Worm (Caenorhabditis elegans) whole organism, L3 larva: Measurements from ENCODE around the gene R07E5.4.

ENCODE experiments used
- R02D3.7 ChIP-seq: fragments of 150-350 bp; optimal IDR thresholded peaks from 2 replicates; lab custom pipeline; 2014; ENCODE audit warnings: missing biosample characterization, missing genetic modification characterization
- ZK546.5 ChIP-seq: sonication (generic microtip); optimal IDR thresholded peaks from 2 replicates; lab custom pipeline; 2017; ENCODE audit warnings: missing biosample characterization, missing genetic modification characterization
- aly-2 ChIP-seq: fragments of 150-350 bp; optimal IDR thresholded peaks from 2 replicates; lab custom pipeline; 2014; ENCODE audit warnings: missing biosample characterization, missing genetic modification characterization
- ama-1 ChIP-seq: fragments of 150-350 bp; optimal IDR thresholded peaks from 2 replicates; lab custom pipeline; 2018
- ceh-16 ChIP-seq: sonication (generic microtip); optimal IDR thresholded peaks from 2 replicates; lab custom pipeline; 2017; ENCODE audit warnings: missing biosample characterization, missing genetic modification characterization
- ceh-28 ChIP-seq: fragments of 150-350 bp; optimal IDR thresholded peaks from 2 replicates; lab custom pipeline; 2014; ENCODE audit warnings: missing biosample characterization, missing genetic modification reagents, missing genetic modification characterization
- ceh-82 ChIP-seq: fragments of 150-350 bp; optimal IDR thresholded peaks from 2 replicates; lab custom pipeline; 2014; ENCODE audit warnings: missing biosample characterization, missing genetic modification characterization
- ceh-9 ChIP-seq: sonication (generic microtip); optimal IDR thresholded peaks from 2 replicates; lab custom pipeline; 2018; ENCODE audit warnings: missing biosample characterization, missing genetic modification characterization
- daf-12 ChIP-seq: fragments of 150-350 bp; optimal IDR thresholded peaks from 2 replicates; lab custom pipeline; 2014; ENCODE audit warnings: missing biosample characterization, missing genetic modification reagents, missing genetic modification characterization
- egl-27 ChIP-seq: sonication (generic microtip); optimal IDR thresholded peaks from 4 replicates; lab custom pipeline; 2017; ENCODE audit warnings: missing biosample characterization, missing genetic modification reagents, missing genetic modification characterization
- egl-5 ChIP-seq: fragments of 150-350 bp; optimal IDR thresholded peaks from 2 replicates; lab custom pipeline; 2017; ENCODE audit warnings: missing biosample characterization, missing genetic modification reagents, missing genetic modification characterization, inconsistent platforms
- elt-1 ChIP-seq: fragments of 150-350 bp; optimal IDR thresholded peaks from 2 replicates; lab custom pipeline; 2014; ENCODE audit warnings: missing biosample characterization, missing genetic modification characterization
- elt-2 ChIP-seq: sonication (generic microtip); optimal IDR thresholded peaks from 2 replicates; lab custom pipeline; 2016; ENCODE audit warnings: missing genetic modification reagents, mild to moderate bottlenecking, missing genetic modification characterization, missing compliant biosample characterization
- elt-3 ChIP-seq, 3 experiments: fragments of 150-350 bp in 1 of 3; sonication (generic microtip) in 2 of 3; optimal IDR thresholded peaks; 2 replicates in 2 of 3; 4 replicates in 1 of 3; lab custom pipeline; 2014 to 2017; ENCODE audit warnings: missing biosample characterization in 3 of 3, missing genetic modification characterization in 3 of 3
- eor-1 ChIP-seq, 2 experiments: fragments of 150-350 bp; optimal IDR thresholded peaks; 2 replicates each; lab custom pipeline; 2014 to 2018; ENCODE audit warnings: missing biosample characterization in 2 of 2, missing genetic modification characterization in 2 of 2
- fkh-10 ChIP-seq: sonication (generic microtip); optimal IDR thresholded peaks from 2 replicates; lab custom pipeline; 2017; ENCODE audit warnings: missing biosample characterization, missing genetic modification reagents, missing genetic modification characterization
- fkh-2 ChIP-seq: fragments of 150-350 bp; optimal IDR thresholded peaks from 2 replicates; lab custom pipeline; 2014; ENCODE audit warnings: missing biosample characterization, missing genetic modification reagents, missing genetic modification characterization
- fos-1 ChIP-seq: fragments of 150-350 bp; optimal IDR thresholded peaks from 2 replicates; lab custom pipeline; 2014; ENCODE audit warnings: missing biosample characterization, missing genetic modification characterization
- hmg-11 ChIP-seq: sonication (generic microtip); optimal IDR thresholded peaks from 2 replicates; lab custom pipeline; 2016; ENCODE audit warnings: missing genetic modification characterization, missing compliant biosample characterization
- jun-1 ChIP-seq: fragments of 150-350 bp; optimal IDR thresholded peaks from 2 replicates; lab custom pipeline; 2014; ENCODE audit warnings: missing biosample characterization, missing genetic modification reagents, missing genetic modification characterization
- lin-15B ChIP-seq: fragments of 150-350 bp; optimal IDR thresholded peaks from 2 replicates; lab custom pipeline; 2014; ENCODE audit warnings: missing biosample characterization, missing genetic modification characterization
- lin-39 ChIP-seq: fragments of 150-350 bp; optimal IDR thresholded peaks from 2 replicates; lab custom pipeline; 2018; ENCODE audit warnings: missing biosample characterization, missing genetic modification reagents, missing genetic modification characterization
- lsy-12 ChIP-seq: sonication (generic microtip); optimal IDR thresholded peaks from 2 replicates; lab custom pipeline; 2016; ENCODE audit warnings: mild to moderate bottlenecking, missing genetic modification characterization, missing compliant biosample characterization
- mdl-1 ChIP-seq: fragments of 150-350 bp; optimal IDR thresholded peaks from 2 replicates; lab custom pipeline; 2014; ENCODE audit warnings: missing biosample characterization, missing genetic modification characterization
- mml-1 ChIP-seq: fragments of 150-350 bp; sonication (generic microtip); optimal IDR thresholded peaks from 3 replicates; lab custom pipeline; 2014; ENCODE audit warnings: missing biosample characterization, missing genetic modification characterization
- nfya-1 ChIP-seq: sonication (generic microtip); optimal IDR thresholded peaks from 2 replicates; lab custom pipeline; 2017; ENCODE audit warnings: missing genetic modification characterization, mild to moderate bottlenecking, missing compliant biosample characterization, antibody characterized with exemption, moderate library complexity; ENCODE audit not compliant: insufficient read depth
- nhr-11 ChIP-seq: fragments of 150-350 bp; optimal IDR thresholded peaks from 2 replicates; lab custom pipeline; 2014; ENCODE audit warnings: missing biosample characterization, missing genetic modification characterization
- nhr-12 ChIP-seq: fragments of 150-350 bp; optimal IDR thresholded peaks from 2 replicates; lab custom pipeline; 2014; ENCODE audit warnings: missing biosample characterization, missing genetic modification characterization
- nhr-23 ChIP-seq: fragments of 150-350 bp; optimal IDR thresholded peaks from 2 replicates; lab custom pipeline; 2014; ENCODE audit warnings: missing biosample characterization, missing genetic modification reagents, missing genetic modification characterization
- nhr-237 ChIP-seq: fragments of 150-350 bp; optimal IDR thresholded peaks from 2 replicates; lab custom pipeline; 2014; ENCODE audit warnings: missing biosample characterization, missing genetic modification characterization
- nhr-25 ChIP-seq: sonication (generic microtip); optimal IDR thresholded peaks from 2 replicates; lab custom pipeline; 2017; ENCODE audit warnings: missing biosample characterization, missing genetic modification characterization
- nhr-28 ChIP-seq: fragments of 150-350 bp; optimal IDR thresholded peaks from 2 replicates; lab custom pipeline; 2014; ENCODE audit warnings: missing biosample characterization, missing genetic modification characterization
- nhr-43 ChIP-seq: sonication (generic microtip); optimal IDR thresholded peaks from 2 replicates; lab custom pipeline; 2016; ENCODE audit warnings: mild to moderate bottlenecking, missing genetic modification characterization, missing compliant biosample characterization; ENCODE audit not compliant: poor library complexity, severe bottlenecking
- nhr-67 ChIP-seq: fragments of 150-350 bp; optimal IDR thresholded peaks from 2 replicates; lab custom pipeline; 2014; ENCODE audit warnings: missing biosample characterization, missing genetic modification characterization
- nhr-76 ChIP-seq: fragments of 150-350 bp; sonication (generic microtip); optimal IDR thresholded peaks from 5 replicates; lab custom pipeline; 2014; ENCODE audit warnings: missing biosample characterization, missing genetic modification characterization
- nhr-77 ChIP-seq: fragments of 150-350 bp; optimal IDR thresholded peaks from 2 replicates; lab custom pipeline; 2014; ENCODE audit warnings: missing biosample characterization, missing genetic modification characterization
- pha-4 ChIP-seq: fragments of 150-350 bp; optimal IDR thresholded peaks from 2 replicates; lab custom pipeline; 2014; ENCODE audit warnings: missing biosample characterization, missing genetic modification reagents, missing genetic modification characterization
- pqm-1 ChIP-seq: fragments of 150-350 bp; optimal IDR thresholded peaks from 2 replicates; lab custom pipeline; 2017; ENCODE audit warnings: missing biosample characterization, missing genetic modification characterization, inconsistent platforms
- sea-2 ChIP-seq: fragments of 150-350 bp; sonication (generic microtip); optimal IDR thresholded peaks from 4 replicates; lab custom pipeline; 2014; ENCODE audit warnings: missing biosample characterization, missing genetic modification reagents, missing genetic modification characterization
- skn-1 ChIP-seq: fragments of 150-350 bp; optimal IDR thresholded peaks from 2 replicates; lab custom pipeline; 2014; ENCODE audit warnings: missing biosample characterization, missing genetic modification characterization
- snpc-4 ChIP-seq: fragments of 150-350 bp; optimal IDR thresholded peaks from 2 replicates; lab custom pipeline; 2014; ENCODE audit warnings: missing biosample characterization, missing genetic modification characterization
- tbx-2 ChIP-seq: sonication (generic microtip); optimal IDR thresholded peaks from 2 replicates; lab custom pipeline; 2016; ENCODE audit warnings: mild to moderate bottlenecking, missing genetic modification characterization, missing compliant biosample characterization
- unc-39 ChIP-seq: sonication (generic microtip); optimal IDR thresholded peaks from 4 replicates; lab custom pipeline; 2017; ENCODE audit warnings: missing biosample characterization, missing genetic modification characterization
- unc-62 ChIP-seq: fragments of 150-350 bp; sonication (generic microtip); optimal IDR thresholded peaks from 4 replicates; lab custom pipeline; 2014; ENCODE audit warnings: missing biosample characterization, missing genetic modification reagents, missing genetic modification characterization
- zag-1 ChIP-seq: fragments of 150-350 bp; optimal IDR thresholded peaks from 2 replicates; lab custom pipeline; 2014; ENCODE audit warnings: missing biosample characterization, missing genetic modification characterization
- ztf-11 ChIP-seq: fragments of 150-350 bp; optimal IDR thresholded peaks from 2 replicates; lab custom pipeline; 2014; ENCODE audit warnings: missing biosample characterization, missing genetic modification characterization
- ztf-4 ChIP-seq: fragments of 150-350 bp; optimal IDR thresholded peaks from 2 replicates; lab custom pipeline; 2014; ENCODE audit warnings: missing biosample characterization, missing genetic modification characterization

R07E5.4 gene

DNA sequence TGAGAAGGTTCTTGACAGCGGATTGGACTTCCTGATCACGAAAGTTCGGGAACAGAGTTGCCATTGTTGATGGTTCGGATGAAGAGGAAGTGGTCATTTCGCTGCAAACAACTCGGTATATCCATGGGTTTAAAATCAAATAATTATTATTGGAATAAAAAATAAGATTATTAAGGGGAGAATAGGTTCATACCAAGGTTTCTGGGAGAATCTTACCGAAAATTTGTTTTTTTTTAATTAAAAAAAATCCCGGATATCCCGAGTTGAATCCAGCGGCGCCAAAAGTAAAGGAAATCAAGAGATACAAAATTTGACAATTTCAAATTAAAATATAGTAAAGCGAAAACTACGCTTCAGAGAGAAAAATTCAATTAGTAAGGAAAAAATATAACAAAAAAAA lies 23.4 kb downstream of the R07E5.4 start, which contains the start of the genes R07E5.19 and pdcd-2:
Gene R07E5.19 (minus strand): TSS at position 101 of the 400 bp plus-strand sequence.
Gene pdcd-2 (minus strand): TSS at position 102 of the 400 bp plus-strand sequence.
- TF ChIP-seq egl-27 (tag; lab: Kevin White, UChicago) (no peak), lsy-12 (tag; lab: Kevin White, UChicago) (no peak), skn-1 (tag; lab: Kevin White, UChicago) (no peak), daf-12 (tag; lab: Kevin White, UChicago) (no peak), fos-1 (no peak), ceh-9 (no peak), nhr-25 (no peak), jun-1 (no peak), nhr-43 (tag; lab: Kevin White, UChicago) (no peak)
- TF ChIP-seq, all 47 proteins: peak for 0

DNA sequence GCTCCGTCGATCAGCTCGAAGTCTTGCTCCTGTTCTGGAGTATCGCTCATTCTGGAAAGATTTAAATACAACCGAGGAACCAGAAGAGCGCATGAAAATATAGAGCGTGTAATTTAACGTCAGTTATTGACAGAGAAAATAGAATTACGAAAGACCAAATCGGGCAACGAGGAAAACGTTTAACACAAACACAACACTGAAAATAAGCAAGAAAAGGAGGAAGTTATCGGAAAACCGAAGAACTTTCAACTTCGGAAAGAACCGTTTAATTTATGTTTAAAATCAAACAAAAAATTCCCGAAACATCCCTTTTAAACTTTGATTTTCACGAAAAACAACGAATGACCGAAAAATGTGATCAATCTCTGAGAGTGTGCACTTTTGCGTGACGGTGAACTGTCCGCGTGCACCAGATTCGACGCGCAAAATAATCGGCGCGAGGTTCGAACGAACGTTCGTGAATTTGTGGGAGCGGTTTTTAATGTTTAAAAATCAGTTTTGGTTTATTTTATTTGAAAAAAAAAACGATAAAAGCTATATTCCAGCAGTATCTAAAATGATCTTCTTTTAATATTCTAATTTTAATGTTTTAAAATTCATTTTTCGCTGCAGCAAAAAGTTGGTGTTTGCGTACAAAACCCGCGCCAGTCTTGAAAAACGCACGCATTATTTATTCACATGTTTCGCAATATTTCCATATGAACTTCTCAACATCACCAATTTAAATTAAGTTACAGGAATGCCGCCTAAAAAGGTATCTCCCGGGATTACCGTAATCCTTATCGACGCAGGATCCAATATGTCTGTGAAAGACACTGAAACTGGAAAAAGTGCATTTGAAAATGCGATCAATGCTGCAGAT lies 24.8 kb downstream of the R07E5.4 start, which contains the start of the genes R07E5.7 and cku-80:
Gene R07E5.7 (minus strand): TSS at position 51 of the 862 bp plus-strand sequence.
Gene cku-80 (plus strand): TSS at position 732 of the 862 bp plus-strand sequence.
- TF ChIP-seq elt-3 (tag; optimal IDR thresholded peaks at IDR 0.05; lab: Kevin White, UChicago) (no peak), nhr-11 (no peak), ceh-9 (no peak), zag-1 (tag; lab: Kevin White, UChicago) (no peak), lin-39 (tag; lab: Kevin White, UChicago) (no peak), fkh-10 (GFP tag; lab: Kevin White, UChicago) (no peak), lin-15B (tag; lab: Kevin White, UChicago) (peak; percentile 75), nhr-12 (tag; lab: Kevin White, UChicago) (no peak), fkh-2 (tag; lab: Kevin White, UChicago) (no peak), ZK546.5 (tag; lab: Kevin White, UChicago) (no peak), nhr-25 (peak; percentile 15), hmg-11 (tag; lab: Kevin White, UChicago) (peak; percentile 50), nhr-76 (tag; lab: Kevin White, UChicago) (no peak), snpc-4 (tag; lab: Kevin White, UChicago) (peak; percentile 60), egl-5 (no peak), nhr-237 (tag; lab: Kevin White, UChicago) (no peak), nhr-67 (tag; lab: Kevin White, UChicago) (no peak), nfya-1 (tag; lab: Kevin White, UChicago) (peak; percentile 65), egl-27 (tag; lab: Kevin White, UChicago) (no peak), ceh-82 (tag; lab: Kevin White, UChicago) (no peak), ceh-28 (tag; lab: Kevin White, UChicago) (no peak), unc-62 (no peak), aly-2 (tag; lab: Kevin White, UChicago) (no peak), nhr-23 (tag; lab: Kevin White, UChicago) (peak; percentile 66), nhr-43 (tag; lab: Kevin White, UChicago) (peak; percentile 28), lsy-12 (tag; lab: Kevin White, UChicago) (no peak), R02D3.7 (tag; lab: Kevin White, UChicago) (peak; percentile 26), unc-39 (tag; lab: Kevin White, UChicago) (no peak), elt-2 (tag; lab: Kevin White, UChicago) (peak; percentile 50), mml-1 (tag; lab: Kevin White, UChicago) (no peak), jun-1 (no peak), ztf-4 (tag; lab: Kevin White, UChicago) (no peak), ceh-16 (tag; lab: Kevin White, UChicago) (no peak), skn-1 (tag; lab: Kevin White, UChicago) (peak; percentile 29), pha-4 (tag; lab: Kevin White, UChicago) (peak; percentile 55), tbx-2 (no peak), nhr-28 (tag; lab: Kevin White, UChicago) (no peak), fos-1 (no peak), ztf-11 (tag; lab: Kevin White, UChicago) (no peak), elt-1 (tag; lab: Kevin White, UChicago) (no peak), ama-1 (lab: Kevin White, UChicago) (peak; percentile 17), mdl-1 (tag; lab: Kevin White, UChicago) (no peak), eor-1 (tag; optimal IDR thresholded peaks at IDR 0.05; lab: Kevin White, UChicago) (no peak), nhr-77 (no peak), pqm-1 (tag; lab: Kevin White, UChicago) (no peak), daf-12 (tag; lab: Kevin White, UChicago) (no peak), sea-2 (no peak)
